Worm (Caenorhabditis elegans) whole organism, L4 larva: ENCODE measurements around the gene ZK354.9.

Experiments
- F49E8.2 ChIP-seq: sonication (generic microtip); optimal IDR thresholded peaks from 2 replicates; lab custom pipeline; 2016; ENCODE audit warnings: missing compliant biosample characterization, mild to moderate bottlenecking, missing genetic modification characterization, borderline replicate concordance
- Y48G9A.11 ChIP-seq: fragments of 200-800 bp; sonication (Bioruptor generic); IDR thresholded peaks from 2 replicates; pipeline ENCODE4 v1.3.6; 2022; ENCODE audit warnings: missing genetic modification reagents, missing genetic modification characterization, missing compliant biosample characterization
- dve-1 ChIP-seq: sonication (generic microtip); optimal IDR thresholded peaks from 2 replicates; lab custom pipeline; 2017; ENCODE audit warnings: antibody characterized with exemption, mild to moderate bottlenecking, missing genetic modification characterization, missing compliant biosample characterization; ENCODE audit not compliant: insufficient read depth
- hlh-30 ChIP-seq: sonication (generic microtip); optimal IDR thresholded peaks from 2 replicates; lab custom pipeline; 2017; ENCODE audit warnings: antibody characterized with exemption, mild to moderate bottlenecking, missing genetic modification characterization, missing compliant biosample characterization; ENCODE audit not compliant: insufficient read depth
- lir-3 ChIP-seq: sonication (generic microtip); optimal IDR thresholded peaks from 2 replicates; lab custom pipeline; 2016; ENCODE audit warnings: mild to moderate bottlenecking, missing genetic modification characterization, missing compliant biosample characterization
- mes-2 ChIP-seq: sonication (generic microtip); optimal IDR thresholded peaks from 2 replicates; lab custom pipeline; 2016; ENCODE audit warnings: missing genotype, mild to moderate bottlenecking, missing genetic modification characterization, missing compliant biosample characterization; ENCODE audit not compliant: poor library complexity, severe bottlenecking
- snpc-4 ChIP-seq: fragments of 150-350 bp; optimal IDR thresholded peaks from 2 replicates; lab custom pipeline; 2014; ENCODE audit warnings: missing biosample characterization, missing genetic modification characterization

ce11 chrIV:5277752-5278151 lies 30.2 kb downstream of the ZK354.9 start, which contains the start of gene F36H12.17:
- TF ChIP-seq Y48G9A.11, result no peak
- TF ChIP-seq hlh-30, result no peak
- TF ChIP-seq lir-3 (tag; lab: Kevin White, UChicago), result no peak
- TF ChIP-seq snpc-4 (tag; lab: Kevin White, UChicago), result no peak
- TF ChIP-seq mes-2 (tag; lab: Kevin White, UChicago), result no peak
- no peak for TF ChIP-seq dve-1 (tag; lab: Kevin White, UChicago)
- no peak for TF ChIP-seq F49E8.2 (tag; lab: Kevin White, UChicago)
